Fruit fly (Drosophila melanogaster) whole organism, embryonic: ENCODE results near the gene Cyt-c1L.
A peak's percentile ranks its signal among the peaks of the same experiment; 100 is the strongest.

Source experiments
- Aef1 ChIP-seq: fragments of 200-800 bp; sonication (Bioruptor generic); IDR thresholded peaks from 3 replicates; pipeline ENCODE4 v1.3.6; 2022; ENCODE audit warnings: missing biosample characterization, missing genetic modification characterization
- Blimp-1 ChIP-seq: fragments of 200-800 bp; sonication (Bioruptor generic); optimal IDR thresholded peaks from 3 replicates; lab custom pipeline; 2018; ENCODE audit warnings: missing biosample characterization, missing genetic modification characterization, mild to moderate bottlenecking, moderate library complexity, missing genetic modification reagents
- BtbVII ChIP-seq: fragments of 200-800 bp; sonication (Bioruptor generic); optimal IDR thresholded peaks from 3 replicates; lab custom pipeline; 2017; ENCODE audit warnings: missing biosample characterization, mild to moderate bottlenecking, missing genetic modification characterization
- Bteb2 ChIP-seq: fragments of 200-800 bp; sonication (Bioruptor generic); optimal IDR thresholded peaks from 2 replicates; lab custom pipeline; 2016; ENCODE audit warnings: missing biosample characterization, missing genetic modification characterization
- CG10431 ChIP-seq: fragments of 200-800 bp; sonication (Bioruptor generic); optimal IDR thresholded peaks from 3 replicates; lab custom pipeline; 2018; ENCODE audit warnings: missing biosample characterization, mild to moderate bottlenecking, missing genetic modification characterization
- CG10565 ChIP-seq: fragments of 200-800 bp; sonication (Bioruptor generic); optimal IDR thresholded peaks from 3 replicates; lab custom pipeline; 2016; ENCODE audit warnings: missing biosample characterization, mild to moderate bottlenecking, missing genetic modification characterization
- CG11398 ChIP-seq: fragments of 200-800 bp; sonication (Bioruptor generic); optimal IDR thresholded peaks from 2 replicates; lab custom pipeline; 2016; ENCODE audit warnings: missing biosample characterization, missing genetic modification characterization
- CG11723 ChIP-seq: fragments of 200-800 bp; sonication (Bioruptor generic); optimal IDR thresholded peaks from 2 replicates; lab custom pipeline; 2017; ENCODE audit warnings: missing biosample characterization, mild to moderate bottlenecking, missing genetic modification characterization
- CG12155 ChIP-seq: fragments of 200-800 bp; sonication (Bioruptor generic); optimal IDR thresholded peaks from 3 replicates; lab custom pipeline; 2016; ENCODE audit warnings: missing biosample characterization, missing genetic modification characterization
- CG12219 ChIP-seq: fragments of 200-800 bp; sonication (Bioruptor generic); optimal IDR thresholded peaks from 3 replicates; lab custom pipeline; 2018; ENCODE audit warnings: missing biosample characterization, mild to moderate bottlenecking, missing genetic modification characterization
- CG12391 ChIP-seq: fragments of 200-800 bp; sonication (Bioruptor generic); optimal IDR thresholded peaks from 3 replicates; lab custom pipeline; 2018; ENCODE audit warnings: missing biosample characterization, mild to moderate bottlenecking, missing genetic modification characterization, moderate library complexity
- CG14441 ChIP-seq: fragments of 200-800 bp; sonication (Bioruptor generic); IDR thresholded peaks from 2 replicates; pipeline ENCODE4 v1.3.6; 2022; ENCODE audit warnings: missing biosample characterization, missing genetic modification characterization
- CG1529 ChIP-seq: fragments of 200-800 bp; sonication (Bioruptor generic); optimal IDR thresholded peaks from 3 replicates; lab custom pipeline; 2018; ENCODE audit warnings: missing biosample characterization, missing genetic modification characterization
- CG15479 ChIP-seq: fragments of 200-800 bp; sonication (Bioruptor generic); optimal IDR thresholded peaks from 3 replicates; lab custom pipeline; 2019; ENCODE audit warnings: missing biosample characterization, mild to moderate bottlenecking, missing genetic modification characterization, moderate library complexity
- CG2875 ChIP-seq: fragments of 200-800 bp; sonication (Bioruptor generic); optimal IDR thresholded peaks from 2 replicates; lab custom pipeline; 2017; ENCODE audit warnings: missing biosample characterization, mild to moderate bottlenecking, missing genetic modification characterization, missing genetic modification reagents
- CG31441 ChIP-seq: fragments of 200-800 bp; sonication (Bioruptor generic); IDR thresholded peaks from 2 replicates; pipeline ENCODE4 v1.3.6; 2022; ENCODE audit warnings: missing biosample characterization, missing genetic modification characterization
- CG34224 ChIP-seq: fragments of 200-800 bp; sonication (Bioruptor generic); IDR thresholded peaks from 3 replicates; pipeline ENCODE4 v1.3.6; 2022; ENCODE audit warnings: missing biosample characterization, missing genetic modification characterization; ENCODE audit not compliant: partially characterized antibody
- CG42726 ChIP-seq: fragments of 200-800 bp; sonication (Bioruptor generic); IDR thresholded peaks from 2 replicates; pipeline ENCODE4 v1.3.6; 2022; ENCODE audit warnings: missing biosample characterization, missing genetic modification characterization; ENCODE audit not compliant: partially characterized antibody
- CG5953 ChIP-seq: fragments of 200-800 bp; sonication (Bioruptor generic); IDR thresholded peaks from 2 replicates; pipeline ENCODE4 v1.3.6; 2022; ENCODE audit warnings: missing biosample characterization, missing genetic modification characterization
- CG6175 ChIP-seq: fragments of 200-800 bp; sonication (Bioruptor generic); IDR thresholded peaks from 3 replicates; pipeline ENCODE4 v1.3.6; 2022; ENCODE audit warnings: missing biosample characterization, missing genetic modification characterization
- CG6654 ChIP-seq: fragments of 200-800 bp; sonication (Bioruptor generic); optimal IDR thresholded peaks from 2 replicates; lab custom pipeline; 2017; ENCODE audit warnings: missing biosample characterization, mild to moderate bottlenecking, missing genetic modification characterization
- CG6854 ChIP-seq: fragments of 200-800 bp; sonication (Bioruptor generic); optimal IDR thresholded peaks from 3 replicates; lab custom pipeline; 2017; ENCODE audit warnings: missing biosample characterization, mild to moderate bottlenecking, missing genetic modification characterization
- CG8290 ChIP-seq, 3 experiments: fragments of 200-800 bp; sonication (Bioruptor generic); optimal IDR thresholded peaks; 2 replicates each; lab custom pipeline; 2016 to 2019; ENCODE audit warnings: missing biosample characterization in 3 of 3, missing genetic modification characterization in 3 of 3, mild to moderate bottlenecking in 2 of 3, moderate library complexity in 1 of 3
- CrebB ChIP-seq: fragments of 200-800 bp; sonication (Bioruptor generic); optimal IDR thresholded peaks from 3 replicates; lab custom pipeline; 2018; ENCODE audit warnings: missing biosample characterization, mild to moderate bottlenecking, missing genetic modification characterization
- Doc2 ChIP-seq: fragments of 200-800 bp; sonication (Bioruptor generic); IDR thresholded peaks from 2 replicates; pipeline ENCODE4 v1.3.6; 2022; ENCODE audit warnings: missing biosample characterization, missing genetic modification characterization
- H2.0 ChIP-seq: fragments of 200-800 bp; sonication (Bioruptor generic); IDR thresholded peaks from 2 replicates; pipeline ENCODE4 v1.3.6; 2022; ENCODE audit warnings: missing biosample characterization, missing genetic modification characterization
- Hr39 ChIP-seq: fragments of >200 bp; optimal IDR thresholded peaks from 2 replicates; lab custom pipeline; 2017
- Hsf ChIP-seq: fragments of 200-800 bp; sonication (Bioruptor generic); optimal IDR thresholded peaks from 3 replicates; lab custom pipeline; 2016; ENCODE audit warnings: missing biosample characterization, missing genetic modification characterization
- Jarid2 ChIP-seq: fragments of 200-800 bp; sonication (Bioruptor generic); optimal IDR thresholded peaks from 3 replicates; lab custom pipeline; 2017; ENCODE audit warnings: mild to moderate bottlenecking, missing biosample characterization, missing genetic modification reagents, missing genetic modification characterization
- Lhr ChIP-seq: fragments of 200-800 bp; sonication (Bioruptor generic); optimal IDR thresholded peaks from 3 replicates; lab custom pipeline; 2017; ENCODE audit warnings: mild to moderate bottlenecking, missing biosample characterization, missing genetic modification reagents, missing genetic modification characterization
- NC2α ChIP-seq: fragments of 200-800 bp; sonication (Bioruptor generic); optimal IDR thresholded peaks from 2 replicates; lab custom pipeline; 2016; ENCODE audit warnings: missing biosample characterization, missing genetic modification characterization
- NC2β ChIP-seq: fragments of 200-800 bp; sonication (Bioruptor generic); optimal IDR thresholded peaks from 2 replicates; lab custom pipeline; 2016; ENCODE audit warnings: missing biosample characterization, missing genetic modification characterization
- Rx ChIP-seq: fragments of 200-800 bp; sonication (Bioruptor generic); IDR thresholded peaks from 2 replicates; pipeline ENCODE4 v1.3.6; 2022; ENCODE audit warnings: missing biosample characterization, missing genetic modification characterization
- Scr ChIP-seq: fragments of 200-800 bp; sonication (Bioruptor generic); IDR thresholded peaks from 2 replicates; pipeline ENCODE4 v1.3.6; 2022; ENCODE audit warnings: missing biosample characterization, missing genetic modification characterization; ENCODE audit not compliant: partially characterized antibody
- Sin3A ChIP-seq: fragments of >200 bp; optimal IDR thresholded peaks from 2 replicates; lab custom pipeline; 2018
- Six4 ChIP-seq: fragments of 200-800 bp; sonication (Bioruptor generic); optimal IDR thresholded peaks from 2 replicates; lab custom pipeline; 2016; ENCODE audit warnings: missing biosample characterization, missing genetic modification characterization
- az2 ChIP-seq: fragments of 200-800 bp; sonication (Bioruptor generic); optimal IDR thresholded peaks from 3 replicates; lab custom pipeline; 2016; ENCODE audit warnings: missing biosample characterization, missing genetic modification characterization
- cato ChIP-seq: fragments of 200-800 bp; sonication (Bioruptor generic); optimal IDR thresholded peaks from 2 replicates; lab custom pipeline; 2016; ENCODE audit warnings: missing biosample characterization, missing genetic modification characterization, borderline replicate concordance
- dmrt99B ChIP-seq: fragments of 200-800 bp; sonication (Bioruptor generic); optimal IDR thresholded peaks from 2 replicates; lab custom pipeline; 2018; ENCODE audit warnings: missing biosample characterization, mild to moderate bottlenecking, missing genetic modification characterization, moderate library complexity
- dpn ChIP-seq, 2 experiments: fragments of 200-800 bp; sonication (Bioruptor generic); optimal IDR thresholded peaks; 3 replicates each; lab custom pipeline; 2016; ENCODE audit warnings: missing biosample characterization in 2 of 2, missing genetic modification characterization in 2 of 2
- gem ChIP-seq: fragments of 200-800 bp; sonication (Bioruptor generic); optimal IDR thresholded peaks from 2 replicates; lab custom pipeline; 2019; ENCODE audit warnings: missing biosample characterization, mild to moderate bottlenecking, missing genetic modification characterization, moderate library complexity
- hb ChIP-seq: fragments of 200-800 bp; sonication (Bioruptor generic); IDR thresholded peaks from 3 replicates; pipeline ENCODE4 v1.3.6; 2022; ENCODE audit warnings: missing biosample characterization, missing genetic modification characterization; ENCODE audit not compliant: partially characterized antibody
- hbn ChIP-seq: fragments of 200-800 bp; sonication (Bioruptor generic); IDR thresholded peaks from 2 replicates; pipeline ENCODE4 v1.3.6; 2022; ENCODE audit warnings: missing biosample characterization, missing genetic modification characterization; ENCODE audit not compliant: partially characterized antibody
- ind ChIP-seq: fragments of 200-800 bp; sonication (Bioruptor generic); optimal IDR thresholded peaks from 3 replicates; lab custom pipeline; 2016; ENCODE audit warnings: missing biosample characterization, missing genetic modification characterization
- jing ChIP-seq: fragments of 200-800 bp; sonication (Bioruptor generic); optimal IDR thresholded peaks from 2 replicates; lab custom pipeline; 2018; ENCODE audit warnings: missing biosample characterization, mild to moderate bottlenecking, missing genetic modification characterization
- jumu ChIP-seq: fragments of 200-800 bp; sonication (Bioruptor generic); optimal IDR thresholded peaks from 3 replicates; lab custom pipeline; 2016; ENCODE audit warnings: missing biosample characterization, missing genetic modification characterization
- pfk ChIP-seq: fragments of 200-800 bp; sonication (Bioruptor generic); optimal IDR thresholded peaks from 2 replicates; lab custom pipeline; 2018; ENCODE audit warnings: missing biosample characterization, mild to moderate bottlenecking, missing genetic modification characterization, moderate library complexity
- run ChIP-seq: fragments of 200-800 bp; sonication (Bioruptor generic); optimal IDR thresholded peaks from 3 replicates; lab custom pipeline; 2018; ENCODE audit warnings: missing biosample characterization, mild to moderate bottlenecking, missing genetic modification characterization
- sob ChIP-seq: fragments of 200-800 bp; sonication (Bioruptor generic); IDR thresholded peaks from 2 replicates; pipeline ENCODE4 v1.3.6; 2022; ENCODE audit warnings: missing biosample characterization, missing genetic modification characterization
- wdn ChIP-seq: fragments of 200-800 bp; sonication (Bioruptor generic); IDR thresholded peaks from 2 replicates; pipeline ENCODE4 v1.3.6; 2022; ENCODE audit warnings: missing biosample characterization, missing genetic modification characterization
- zfh2 ChIP-seq: fragments of 200-800 bp; sonication (Bioruptor generic); optimal IDR thresholded peaks from 2 replicates; lab custom pipeline; 2016; ENCODE audit warnings: missing biosample characterization, missing genetic modification characterization

Cyt-c1L gene

dm6 chr3R:29207996-29208395 lies 4.1 kb upstream of the Cyt-c1L start (continued):
- TF ChIP-seq pfk (GFP tag; lab: Kevin White, UChicago) (no peak), CG15479 (GFP tag; lab: Kevin White, UChicago) (no peak), hb (no peak), CG8290 (GFP tag; optimal IDR thresholded peaks at IDR 0.05; lab: Kevin White, UChicago) (no peak), CG8290 (tag; optimal IDR thresholded peaks at IDR 0.05; lab: Kevin White, UChicago) (peak in 1 of 2 experiments; percentile 40), CG12155 (GFP tag; lab: Kevin White, UChicago) (peak; percentile 24), Lhr (GFP tag; lab: Kevin White, UChicago) (peak; percentile 17), Six4 (GFP tag; lab: Kevin White, UChicago) (peak; percentile 35), CG10431 (no peak), CG12391 (tag; lab: Kevin White, UChicago) (peak; percentile 77), CG1529 (GFP tag; lab: Kevin White, UChicago) (peak; percentile 63), BtbVII (GFP tag; lab: Kevin White, UChicago) (peak; percentile 61), Hr39 (lab: Kevin White, UChicago) (no peak), CG12219 (GFP tag; lab: Kevin White, UChicago) (peak; percentile 76), dmrt99B (tag; lab: Kevin White, UChicago) (peak; percentile 85), zfh2 (GFP tag; lab: Kevin White, UChicago) (peak; percentile 0), sob (no peak; the same call in 1 of the 2 replicates), Blimp-1 (GFP tag; lab: Kevin White, UChicago) (peak; percentile 83), jumu (no peak), CG10565 (GFP tag; lab: Kevin White, UChicago) (no peak), CG2875 (peak; percentile 63), CG42726 (no peak), NC2α (GFP tag; lab: Kevin White, UChicago) (no peak), CG6854 (no peak), Hsf (peak; percentile 43), ind (peak; percentile 71), CG14441 (GFP tag; lab: Robert Waterston, UW) (peak; percentile 79), CG11723 (GFP tag; lab: Kevin White, UChicago) (peak; percentile 49), dpn (GFP tag; optimal IDR thresholded peaks at IDR 0.05; lab: Kevin White, UChicago) (peak; percentile 14 to 61), NC2β (GFP tag; lab: Kevin White, UChicago) (peak; percentile 10), Jarid2 (no peak), jing (GFP tag; lab: Kevin White, UChicago) (peak; percentile 61), Sin3A (lab: Kevin White, UChicago) (no peak), CG31441 (GFP tag; lab: Robert Waterston, UW) (peak; percentile 75), Doc2 (GFP tag; lab: Robert Waterston, UW) (no peak), Rx (GFP tag; lab: Robert Waterston, UW) (peak; percentile 68), CrebB (tag; lab: Kevin White, UChicago) (peak; percentile 21), CG11398 (GFP tag; lab: Kevin White, UChicago) (no peak), run (tag; lab: Kevin White, UChicago) (peak; percentile 55), az2 (GFP tag; lab: Kevin White, UChicago) (peak; percentile 54), CG6654 (GFP tag; lab: Kevin White, UChicago) (no peak), hbn (no peak), gem (peak; percentile 87), CG5953 (GFP tag; lab: Robert Waterston, UW) (no peak), Bteb2 (GFP tag; lab: Kevin White, UChicago) (no peak), Aef1 (GFP tag; lab: Robert Waterston, UW) (peak; percentile 35; the same call in 2 of the 3 replicates), Scr (no peak), H2.0 (GFP tag; lab: Robert Waterston, UW) (peak; percentile 69), CG34224 (GFP tag; lab: Robert Waterston, UW) (no peak), CG6175 (no peak; the same call in 2 of the 3 replicates), cato (GFP tag; lab: Kevin White, UChicago) (no peak), wdn (GFP tag; lab: Robert Waterston, UW) (0 out of 2 replicates have a peak, but pooled peaks have one; percentile 22)
